Worm (Caenorhabditis elegans): ENCODE data around the gene flh-1.

Gene flh-1

DNA sequence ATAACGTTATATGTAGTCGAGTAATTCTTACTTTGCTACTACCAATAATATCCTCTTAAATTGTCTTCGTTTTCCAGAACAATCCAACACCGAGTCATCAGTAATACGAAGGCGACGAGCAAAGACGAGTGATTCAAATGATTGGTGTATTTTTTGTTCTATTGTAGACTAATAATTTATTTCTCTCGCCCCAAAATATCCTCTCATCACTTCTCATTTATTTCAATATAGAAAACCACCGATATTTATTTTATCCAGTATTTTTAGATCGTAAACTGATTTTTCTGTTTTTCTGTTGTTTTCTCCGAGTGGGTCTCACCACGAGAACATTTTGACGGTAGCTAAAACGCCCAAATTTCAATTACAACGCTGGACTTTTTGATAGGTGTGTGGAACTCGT, 36.4 kb downstream of the flh-1 start:
- TF ChIP-seq gmeb-2 (tag; optimal IDR thresholded peaks at IDR 0.05) (no peak), ceh-48 (tag; optimal IDR thresholded peaks at IDR 0.05) (no peak), F13H6.1 (tag; optimal IDR thresholded peaks at IDR 0.05) (no peak), lin-11 (tag; optimal IDR thresholded peaks at IDR 0.05) (no peak), ceh-24 (tag; optimal IDR thresholded peaks at IDR 0.05) (no peak), pqm-1 (tag; optimal IDR thresholded peaks at IDR 0.05) (no peak), che-1 (tag; optimal IDR thresholded peaks at IDR 0.05) (no peak), nfya-1 (tag; optimal IDR thresholded peaks at IDR 0.05) (no peak), ttx-3 (tag; optimal IDR thresholded peaks at IDR 0.05) (no peak), mec-3 (tag; optimal IDR thresholded peaks at IDR 0.05; ENCODE audit: borderline replicate concordance) (no peak), ceh-14 (tag; optimal IDR thresholded peaks at IDR 0.05) (no peak), hlh-15 (tag; optimal IDR thresholded peaks at IDR 0.05) (no peak), lim-6 (tag; optimal IDR thresholded peaks at IDR 0.05) (no peak), T23F11.4 (GFP tag; optimal IDR thresholded peaks at IDR 0.05) (no peak), ceh-45 (GFP tag; IDR thresholded peaks at IDR 0.05) (no peak), fkh-10 (GFP tag; optimal IDR thresholded peaks at IDR 0.05) (no peak), ceh-2 (tag; optimal IDR thresholded peaks at IDR 0.05) (no peak)

DNA sequence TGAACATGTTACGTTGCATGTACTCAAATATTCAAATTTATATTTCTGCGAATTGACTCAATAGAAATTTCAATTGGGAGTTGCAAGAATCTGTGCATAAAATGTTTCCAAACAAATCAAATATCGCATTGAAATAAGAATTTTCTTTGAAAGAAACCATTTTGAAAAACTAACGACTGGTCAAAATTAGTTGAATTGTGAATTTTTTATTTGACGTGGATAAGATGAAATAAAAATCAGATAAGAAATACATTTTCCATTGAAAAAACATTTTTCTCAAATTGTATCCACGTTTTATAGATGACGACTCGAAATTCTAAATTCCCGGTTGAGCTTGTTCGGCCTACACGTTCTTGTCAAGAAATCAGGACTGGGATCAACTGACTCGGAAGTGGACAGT, 39.2 kb downstream of the flh-1 start, which contains the start of gene C46C2.3:
C46C2.3 (plus strand) TSS at position 301 of the 400 bp plus-strand sequence.
- TF ChIP-seq F13H6.1 (tag; optimal IDR thresholded peaks at IDR 0.05), result no peak
- no peak for TF ChIP-seq hlh-15 (tag; optimal IDR thresholded peaks at IDR 0.05)
- no peak for TF ChIP-seq mec-3 (tag; optimal IDR thresholded peaks at IDR 0.05; ENCODE audit: borderline replicate concordance)
- no peak for TF ChIP-seq ceh-48 (tag; optimal IDR thresholded peaks at IDR 0.05)
- TF ChIP-seq fkh-6 (tag; optimal IDR thresholded peaks at IDR 0.05), result no peak
- no peak for TF ChIP-seq lim-6 (tag; optimal IDR thresholded peaks at IDR 0.05)
- TF ChIP-seq dmd-4 (tag; optimal IDR thresholded peaks at IDR 0.05; ENCODE audit: borderline replicate concordance), result no peak
- TF ChIP-seq pha-4 (tag; optimal IDR thresholded peaks at IDR 0.05), result no peak
- TF ChIP-seq ttx-3 (tag; optimal IDR thresholded peaks at IDR 0.05), result no peak
- TF ChIP-seq tbx-2 (tag; optimal IDR thresholded peaks at IDR 0.05), result no peak
- no peak for TF ChIP-seq T23F11.4 (GFP tag; optimal IDR thresholded peaks at IDR 0.05)
- no peak for TF ChIP-seq lin-11 (tag; optimal IDR thresholded peaks at IDR 0.05)
- TF ChIP-seq odd-2 (tag; optimal IDR thresholded peaks at IDR 0.05), result no peak
- no peak for TF ChIP-seq ztf-16 (tag; optimal IDR thresholded peaks at IDR 0.05)
- no peak for TF ChIP-seq pat-9 (tag; optimal IDR thresholded peaks at IDR 0.05)
- no peak for TF ChIP-seq ceh-18 (tag; optimal IDR thresholded peaks at IDR 0.05)
- no peak for TF ChIP-seq unc-3 (GFP tag; conservative IDR thresholded peaks at IDR 0.05)
- TF ChIP-seq unc-3 (tag; optimal IDR thresholded peaks at IDR 0.05), result no peak
- TF ChIP-seq pros-1 (tag; optimal IDR thresholded peaks at IDR 0.05), result no peak

DNA sequence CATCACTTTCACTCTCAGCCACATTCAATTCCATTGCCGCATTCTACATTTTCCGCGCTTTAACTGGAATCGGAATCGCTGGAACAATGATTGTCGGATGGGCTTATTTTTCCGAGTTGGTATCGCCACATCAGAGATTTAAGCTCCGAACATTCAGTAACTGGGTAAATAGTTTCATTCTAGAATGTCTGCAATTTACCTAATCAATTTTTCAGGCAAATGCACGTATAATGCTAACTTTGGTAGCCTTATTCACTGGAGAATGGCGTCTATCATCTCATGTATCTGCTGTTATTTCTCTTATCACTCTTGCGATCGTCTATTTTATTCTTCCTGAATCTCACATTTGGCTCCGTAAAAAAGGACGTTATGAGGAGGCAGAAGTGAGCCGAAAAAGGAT, 45.7 kb downstream of the flh-1 start:
- no peak for TF ChIP-seq ceh-34 (tag; optimal IDR thresholded peaks at IDR 0.05)
- no peak for TF ChIP-seq ama-1 (optimal IDR thresholded peaks at IDR 0.05)
- TF ChIP-seq syd-9 (tag; optimal IDR thresholded peaks at IDR 0.05), result no peak
- no peak for TF ChIP-seq ceh-30 (tag; optimal IDR thresholded peaks at IDR 0.05)
- TF ChIP-seq pros-1 (tag; optimal IDR thresholded peaks at IDR 0.05), result no peak
- TF ChIP-seq ceh-14 (tag; optimal IDR thresholded peaks at IDR 0.05), result no peak
- no peak for TF ChIP-seq ceh-31 (tag; optimal IDR thresholded peaks at IDR 0.05)
- no peak for TF ChIP-seq K02D7.2 (tag; optimal IDR thresholded peaks at IDR 0.05)
- TF ChIP-seq ztf-16 (tag; optimal IDR thresholded peaks at IDR 0.05), result no peak
- TF ChIP-seq fkh-6 (tag; optimal IDR thresholded peaks at IDR 0.05), result no peak

DNA sequence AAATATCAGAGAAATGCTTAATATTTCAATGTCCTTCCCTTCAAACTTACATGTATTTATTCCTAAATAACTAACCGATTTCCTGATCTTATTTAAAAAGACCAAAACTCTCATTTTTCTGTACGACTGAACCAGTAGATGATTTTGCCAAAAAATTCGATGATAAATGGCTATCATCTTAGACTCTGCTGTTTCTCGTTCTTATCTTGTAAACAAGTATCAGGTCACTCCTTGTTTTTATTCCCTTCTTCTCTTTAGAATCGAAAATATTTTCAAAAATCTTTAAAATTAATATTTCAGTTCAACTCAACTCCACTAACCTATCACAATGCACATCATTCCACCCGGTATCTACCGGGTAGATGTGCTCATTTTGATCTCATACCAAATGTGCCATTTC, 46.6 kb downstream of the flh-1 start, which contains the start of gene C46C2.2:
C46C2.2 (plus strand) TSS at position 301 of the 400 bp plus-strand sequence.
- no peak for TF ChIP-seq unc-86 (tag; optimal IDR thresholded peaks at IDR 0.05)
- no peak for TF ChIP-seq tbx-2 (tag; optimal IDR thresholded peaks at IDR 0.05)
- no peak for TF ChIP-seq ceh-31 (tag; optimal IDR thresholded peaks at IDR 0.05)
- TF ChIP-seq hlh-8 (tag; optimal IDR thresholded peaks at IDR 0.05), result no peak
- TF ChIP-seq ceh-45 (GFP tag; IDR thresholded peaks at IDR 0.05), result no peak
- no peak for TF ChIP-seq ceh-34 (tag; optimal IDR thresholded peaks at IDR 0.05)
- TF ChIP-seq odd-2 (tag; optimal IDR thresholded peaks at IDR 0.05), result no peak
- TF ChIP-seq nfya-1 (tag; optimal IDR thresholded peaks at IDR 0.05), result no peak
- TF ChIP-seq pag-3 (tag; optimal IDR thresholded peaks at IDR 0.05; ENCODE audit: borderline replicate concordance), result no peak
- TF ChIP-seq ceh-18 (tag; optimal IDR thresholded peaks at IDR 0.05), result no peak
- TF ChIP-seq ceh-24 (tag; optimal IDR thresholded peaks at IDR 0.05), result no peak
- TF ChIP-seq pros-1 (tag; optimal IDR thresholded peaks at IDR 0.05), result no peak
- TF ChIP-seq pax-1 (tag; optimal IDR thresholded peaks at IDR 0.05), result no peak
